Worm (Caenorhabditis elegans): ENCODE data around the gene oac-32.

DNA sequence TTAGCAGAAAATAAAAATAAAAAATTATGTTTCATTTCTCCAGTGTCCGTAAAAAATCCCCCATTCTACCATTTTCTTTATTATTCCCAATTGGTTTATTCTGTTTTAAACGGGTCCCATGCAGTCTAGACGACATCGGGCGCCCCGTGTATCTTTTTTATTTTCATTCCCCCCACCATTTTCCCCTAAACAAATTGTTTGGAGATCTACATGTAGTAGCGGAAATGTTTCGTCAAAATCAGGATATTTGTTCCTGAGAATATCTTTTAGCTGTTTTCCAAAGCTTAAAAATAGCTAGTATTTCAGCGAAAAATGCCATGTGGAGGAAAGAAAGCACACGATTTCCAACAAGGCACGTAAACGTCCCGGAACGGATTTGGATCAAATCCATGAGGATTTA, 42.5 kb upstream of the oac-32 start, which contains the start of gene F16B4.5:
- TF ChIP-seq hlh-13 (GFP tag; optimal IDR thresholded peaks at IDR 0.05), result no peak
- TF ChIP-seq ztf-16 (tag; optimal IDR thresholded peaks at IDR 0.05), result no peak
- TF ChIP-seq fkh-6 (tag; optimal IDR thresholded peaks at IDR 0.05), result no peak
- TF ChIP-seq ceh-22 (tag; optimal IDR thresholded peaks at IDR 0.05), result no peak
- no peak for TF ChIP-seq ceh-9 (tag; optimal IDR thresholded peaks at IDR 0.05)
- TF ChIP-seq pha-4 (tag; optimal IDR thresholded peaks at IDR 0.05), result no peak
- no peak for TF ChIP-seq ama-1 (optimal IDR thresholded peaks at IDR 0.05)
- TF ChIP-seq K02D7.2 (tag; optimal IDR thresholded peaks at IDR 0.05), result no peak
- TF ChIP-seq pag-3 (tag; optimal IDR thresholded peaks at IDR 0.05; ENCODE audit: borderline replicate concordance), result no peak
- TF ChIP-seq unc-55 (GFP tag; optimal IDR thresholded peaks at IDR 0.05), result no peak
- TF ChIP-seq ceh-30 (tag; optimal IDR thresholded peaks at IDR 0.05), result no peak
- no peak for TF ChIP-seq elt-2 (tag; optimal IDR thresholded peaks at IDR 0.05)
- no peak for TF ChIP-seq zip-5 (tag; optimal IDR thresholded peaks at IDR 0.05)

Data from whole organism, late embryonic.